Worm (Caenorhabditis elegans): ENCODE data around the gene nyn-1.

- TF ChIP-seq ama-1 (optimal IDR thresholded peaks at IDR 0.05) (no peak), nhr-77 (tag; optimal IDR thresholded peaks at IDR 0.05) (no peak), unc-62 (GFP tag; optimal IDR thresholded peaks at IDR 0.05) (no peak), rnt-1 (tag; optimal IDR thresholded peaks at IDR 0.05) (no peak), lin-39 (tag; optimal IDR thresholded peaks at IDR 0.05) (peak; percentile 55), mdl-1 (tag; optimal IDR thresholded peaks at IDR 0.05) (no peak), snpc-4 (tag; optimal IDR thresholded peaks at IDR 0.05) (no peak), nhr-28 (tag; optimal IDR thresholded peaks at IDR 0.05) (no peak), fos-1 (tag; optimal IDR thresholded peaks at IDR 0.05) (no peak), ets-5 (GFP tag; IDR thresholded peaks at IDR 0.05) (no peak), ztf-4 (tag; optimal IDR thresholded peaks at IDR 0.05) (no peak), pqm-1 (tag; optimal IDR thresholded peaks at IDR 0.05) (no peak)
Observed at ce11 chrIV:13721000-13721399, 34.2 kb upstream of the nyn-1 start.
